Fruit fly (Drosophila melanogaster) whole organism, embryonic: Measurements from ENCODE around the gene CG12116.

Experiments used
- Asciz ChIP-seq: fragments of 200-800 bp; sonication (Bioruptor generic); optimal IDR thresholded peaks from 2 replicates; lab custom pipeline; 2017; ENCODE audit warnings: missing biosample characterization, mild to moderate bottlenecking, missing genetic modification characterization, missing genetic modification reagents
- Bgb ChIP-seq: fragments of 200-800 bp; sonication (Bioruptor generic); IDR thresholded peaks from 2 replicates; pipeline ENCODE4 v1.3.6; 2022; ENCODE audit warnings: missing biosample characterization, missing genetic modification characterization; ENCODE audit not compliant: partially characterized antibody
- BtbVII ChIP-seq: fragments of 200-800 bp; sonication (Bioruptor generic); optimal IDR thresholded peaks from 3 replicates; lab custom pipeline; 2017; ENCODE audit warnings: missing biosample characterization, mild to moderate bottlenecking, missing genetic modification characterization
- CG11247 ChIP-seq: fragments of 200-800 bp; sonication (Bioruptor generic); IDR thresholded peaks from 2 replicates; pipeline ENCODE4 v1.3.6; 2022; ENCODE audit warnings: missing biosample characterization, missing genetic modification characterization
- CG12942 ChIP-seq: fragments of 200-800 bp; sonication (Bioruptor generic); optimal IDR thresholded peaks from 3 replicates; lab custom pipeline; 2016; ENCODE audit warnings: missing biosample characterization, missing genetic modification characterization
- CG14860 ChIP-seq: fragments of 200-800 bp; sonication (Bioruptor generic); IDR thresholded peaks from 3 replicates; pipeline ENCODE4 v1.3.6; 2022; ENCODE audit warnings: missing biosample characterization, missing genetic modification characterization; ENCODE audit not compliant: partially characterized antibody
- CG17359 ChIP-seq: fragments of 200-800 bp; sonication (Bioruptor generic); optimal IDR thresholded peaks from 3 replicates; lab custom pipeline; 2018; ENCODE audit warnings: missing biosample characterization, mild to moderate bottlenecking, missing genetic modification characterization, moderate library complexity
- CG17361 ChIP-seq: fragments of 200-800 bp; sonication (Bioruptor generic); IDR thresholded peaks from 3 replicates; pipeline ENCODE4 v1.3.6; 2022; ENCODE audit warnings: missing biosample characterization, missing genetic modification characterization
- CG30403 ChIP-seq: fragments of 200-800 bp; sonication (Bioruptor generic); optimal IDR thresholded peaks from 3 replicates; lab custom pipeline; 2016; ENCODE audit warnings: missing biosample characterization, missing genetic modification characterization
- CG30431 ChIP-seq: fragments of 200-800 bp; sonication (Bioruptor generic); optimal IDR thresholded peaks from 2 replicates; lab custom pipeline; 2017; ENCODE audit warnings: missing biosample characterization, missing genetic modification characterization
- CG32532 ChIP-seq: fragments of 200-800 bp; sonication (Bioruptor generic); IDR thresholded peaks from 2 replicates; pipeline ENCODE4 v1.3.6; 2022; ENCODE audit warnings: missing biosample characterization, missing genetic modification characterization
- CG34224 ChIP-seq: fragments of 200-800 bp; sonication (Bioruptor generic); IDR thresholded peaks from 3 replicates; pipeline ENCODE4 v1.3.6; 2022; ENCODE audit warnings: missing biosample characterization, missing genetic modification characterization; ENCODE audit not compliant: partially characterized antibody
- CG3847 ChIP-seq: fragments of 200-800 bp; sonication (Bioruptor generic); IDR thresholded peaks from 2 replicates; pipeline ENCODE4 v1.3.6; 2022; ENCODE audit warnings: missing biosample characterization, missing genetic modification characterization
- CG6765 ChIP-seq: fragments of 200-800 bp; sonication (Bioruptor generic); optimal IDR thresholded peaks from 3 replicates; lab custom pipeline; 2017; ENCODE audit warnings: missing biosample characterization, mild to moderate bottlenecking, missing genetic modification characterization
- CG7372 ChIP-seq: fragments of 200-800 bp; sonication (Bioruptor generic); IDR thresholded peaks from 2 replicates; pipeline ENCODE4 v1.3.6; 2022; ENCODE audit warnings: missing biosample characterization, missing genetic modification characterization
- CG8089 ChIP-seq: fragments of 200-800 bp; sonication (Bioruptor generic); optimal IDR thresholded peaks from 3 replicates; lab custom pipeline; 2016; ENCODE audit warnings: missing biosample characterization, missing genetic modification characterization
- CG9215 ChIP-seq: fragments of 200-800 bp; sonication (Bioruptor generic); IDR thresholded peaks from 2 replicates; pipeline ENCODE4 v1.3.6; 2022; ENCODE audit warnings: missing biosample characterization, missing genetic modification characterization
- CG9797 ChIP-seq: fragments of 200-800 bp; sonication (Bioruptor generic); optimal IDR thresholded peaks from 3 replicates; lab custom pipeline; 2018; ENCODE audit warnings: missing biosample characterization, mild to moderate bottlenecking, missing genetic modification characterization
- Doc3 ChIP-seq: fragments of 200-800 bp; sonication (Bioruptor generic); IDR thresholded peaks from 3 replicates; pipeline ENCODE4 v1.3.6; 2022; ENCODE audit warnings: missing biosample characterization, missing genetic modification characterization; ENCODE audit not compliant: partially characterized antibody
- Dref ChIP-seq: fragments of 200-800 bp; sonication (Bioruptor generic); IDR thresholded peaks from 2 replicates; pipeline ENCODE4 v1.3.6; 2022; ENCODE audit warnings: missing biosample characterization, missing genetic modification characterization
- H2.0 ChIP-seq: fragments of 200-800 bp; sonication (Bioruptor generic); IDR thresholded peaks from 2 replicates; pipeline ENCODE4 v1.3.6; 2022; ENCODE audit warnings: missing biosample characterization, missing genetic modification characterization
- Hr78 ChIP-seq, 2 experiments: fragments of 200-800 bp in 1 of 2; fragments of >200 bp in 1 of 2; sonication (Bioruptor generic) in 1 of 2; optimal IDR thresholded peaks; 2 replicates each; lab custom pipeline; 2017 to 2019; ENCODE audit warnings: missing biosample characterization in 2 of 2, missing genetic modification characterization in 2 of 2, mild to moderate bottlenecking in 1 of 2, moderate library complexity in 1 of 2
- Lhr ChIP-seq: fragments of 200-800 bp; sonication (Bioruptor generic); optimal IDR thresholded peaks from 3 replicates; lab custom pipeline; 2017; ENCODE audit warnings: mild to moderate bottlenecking, missing biosample characterization, missing genetic modification reagents, missing genetic modification characterization
- Lim3 ChIP-seq: fragments of 200-800 bp; sonication (Bioruptor generic); IDR thresholded peaks from 2 replicates; pipeline ENCODE4 v1.3.6; 2022; ENCODE audit warnings: missing biosample characterization, missing genetic modification characterization
- Myb ChIP-seq: fragments of 200-800 bp; sonication (Bioruptor generic); optimal IDR thresholded peaks from 2 replicates; lab custom pipeline; 2016; ENCODE audit warnings: missing biosample characterization, missing genetic modification characterization
- NC2β ChIP-seq: fragments of 200-800 bp; sonication (Bioruptor generic); optimal IDR thresholded peaks from 2 replicates; lab custom pipeline; 2016; ENCODE audit warnings: missing biosample characterization, missing genetic modification characterization
- Xbp1 ChIP-seq: fragments of 200-800 bp; sonication (Bioruptor generic); optimal IDR thresholded peaks from 3 replicates; lab custom pipeline; 2016; ENCODE audit warnings: missing biosample characterization, mild to moderate bottlenecking, missing genetic modification characterization
- ash1 ChIP-seq: fragments of 200-800 bp; sonication (Bioruptor generic); optimal IDR thresholded peaks from 2 replicates; lab custom pipeline; 2018; ENCODE audit warnings: missing biosample characterization, mild to moderate bottlenecking, missing genetic modification characterization
- bcd ChIP-seq: fragments of 200-800 bp; sonication (Bioruptor generic); optimal IDR thresholded peaks from 2 replicates; lab custom pipeline; 2017; ENCODE audit warnings: missing biosample characterization, mild to moderate bottlenecking, missing genetic modification characterization
- caup ChIP-seq: fragments of 200-800 bp; sonication (Bioruptor generic); optimal IDR thresholded peaks from 3 replicates; lab custom pipeline; 2017; ENCODE audit warnings: missing biosample characterization, mild to moderate bottlenecking, missing genetic modification characterization, moderate library complexity; ENCODE audit not compliant: severe bottlenecking
- chinmo ChIP-seq: fragments of 200-800 bp; sonication (Bioruptor generic); IDR thresholded peaks from 4 replicates; pipeline ENCODE4 v1.3.6; 2022; ENCODE audit warnings: missing biosample characterization, missing genetic modification characterization; ENCODE audit not compliant: partially characterized antibody
- disco-r ChIP-seq: fragments of 200-800 bp; sonication (Bioruptor generic); optimal IDR thresholded peaks from 2 replicates; lab custom pipeline; 2016; ENCODE audit warnings: missing biosample characterization, missing genetic modification characterization
- emc ChIP-seq: fragments of 200-800 bp; sonication (Bioruptor generic); optimal IDR thresholded peaks from 2 replicates; lab custom pipeline; 2016; ENCODE audit warnings: missing biosample characterization, missing genetic modification characterization
- esg ChIP-seq: fragments of 200-800 bp; sonication (Bioruptor generic); conservative IDR thresholded peaks from 2 replicates; pipeline ENCODE4 v1.3.6; 2022; ENCODE audit warnings: missing biosample characterization, missing genetic modification characterization
- eyg ChIP-seq: fragments of 200-800 bp; sonication (Bioruptor generic); optimal IDR thresholded peaks from 3 replicates; lab custom pipeline; 2016; ENCODE audit warnings: missing biosample characterization, missing genetic modification characterization
- gce ChIP-seq: fragments of 200-800 bp; sonication (Bioruptor generic); IDR thresholded peaks from 3 replicates; pipeline ENCODE4 v1.3.6; 2022; ENCODE audit warnings: missing biosample characterization, missing genetic modification characterization
- gcm2 ChIP-seq: fragments of 200-800 bp; sonication (Bioruptor generic); optimal IDR thresholded peaks from 2 replicates; lab custom pipeline; 2016; ENCODE audit warnings: missing biosample characterization, missing genetic modification characterization
- grn ChIP-seq: fragments of 200-800 bp; sonication (Bioruptor generic); optimal IDR thresholded peaks from 3 replicates; lab custom pipeline; 2017; ENCODE audit warnings: missing biosample characterization, missing genetic modification characterization
- h ChIP-seq: fragments of >200 bp; optimal IDR thresholded peaks from 2 replicates; lab custom pipeline; 2017
- nau ChIP-seq: fragments of 200-800 bp; sonication (Bioruptor generic); optimal IDR thresholded peaks from 3 replicates; lab custom pipeline; 2017; ENCODE audit warnings: missing biosample characterization, mild to moderate bottlenecking, missing genetic modification characterization, missing genetic modification reagents
- nerfin-1 ChIP-seq: fragments of 200-800 bp; sonication (Bioruptor generic); optimal IDR thresholded peaks from 3 replicates; lab custom pipeline; 2019; ENCODE audit warnings: missing biosample characterization, mild to moderate bottlenecking, missing genetic modification characterization, moderate library complexity
- org-1 ChIP-seq: fragments of 200-800 bp; sonication (Bioruptor generic); optimal IDR thresholded peaks from 2 replicates; lab custom pipeline; 2017; ENCODE audit warnings: missing biosample characterization, missing genetic modification characterization
- pfk ChIP-seq: fragments of 200-800 bp; sonication (Bioruptor generic); optimal IDR thresholded peaks from 2 replicates; lab custom pipeline; 2018; ENCODE audit warnings: missing biosample characterization, mild to moderate bottlenecking, missing genetic modification characterization, moderate library complexity
- seq ChIP-seq: fragments of 200-800 bp; sonication (Bioruptor generic); IDR thresholded peaks from 2 replicates; pipeline ENCODE4 v1.3.6; 2022; ENCODE audit warnings: missing biosample characterization, missing genetic modification characterization
- so ChIP-seq: fragments of 200-800 bp; sonication (Bioruptor generic); IDR thresholded peaks from 3 replicates; pipeline ENCODE4 v1.3.6; 2022; ENCODE audit warnings: missing biosample characterization, missing genetic modification characterization
- sob ChIP-seq: fragments of 200-800 bp; sonication (Bioruptor generic); IDR thresholded peaks from 2 replicates; pipeline ENCODE4 v1.3.6; 2022; ENCODE audit warnings: missing biosample characterization, missing genetic modification characterization
- tap ChIP-seq: fragments of 200-800 bp; optimal IDR thresholded peaks from 3 replicates; lab custom pipeline; 2019; ENCODE audit warnings: missing biosample characterization, mild to moderate bottlenecking, missing genetic modification characterization, moderate library complexity
- tgo ChIP-seq: fragments of 200-800 bp; sonication (Bioruptor generic); IDR thresholded peaks from 3 replicates; pipeline ENCODE4 v1.3.6; 2022; ENCODE audit warnings: missing biosample characterization, missing genetic modification characterization
- tx ChIP-seq: fragments of 200-800 bp; sonication (Bioruptor generic); optimal IDR thresholded peaks from 2 replicates; lab custom pipeline; 2016; ENCODE audit warnings: missing biosample characterization, missing genetic modification characterization
- usp ChIP-seq: fragments of >200 bp; optimal IDR thresholded peaks from 2 replicates; lab custom pipeline; 2017; ENCODE audit warnings: missing biosample characterization, missing genetic modification characterization
- z ChIP-seq: fragments of 200-800 bp; sonication (Bioruptor generic); IDR thresholded peaks from 3 replicates; pipeline ENCODE4 v1.3.6; 2022; ENCODE audit warnings: missing biosample characterization, missing genetic modification characterization

CG12116 gene

DNA sequence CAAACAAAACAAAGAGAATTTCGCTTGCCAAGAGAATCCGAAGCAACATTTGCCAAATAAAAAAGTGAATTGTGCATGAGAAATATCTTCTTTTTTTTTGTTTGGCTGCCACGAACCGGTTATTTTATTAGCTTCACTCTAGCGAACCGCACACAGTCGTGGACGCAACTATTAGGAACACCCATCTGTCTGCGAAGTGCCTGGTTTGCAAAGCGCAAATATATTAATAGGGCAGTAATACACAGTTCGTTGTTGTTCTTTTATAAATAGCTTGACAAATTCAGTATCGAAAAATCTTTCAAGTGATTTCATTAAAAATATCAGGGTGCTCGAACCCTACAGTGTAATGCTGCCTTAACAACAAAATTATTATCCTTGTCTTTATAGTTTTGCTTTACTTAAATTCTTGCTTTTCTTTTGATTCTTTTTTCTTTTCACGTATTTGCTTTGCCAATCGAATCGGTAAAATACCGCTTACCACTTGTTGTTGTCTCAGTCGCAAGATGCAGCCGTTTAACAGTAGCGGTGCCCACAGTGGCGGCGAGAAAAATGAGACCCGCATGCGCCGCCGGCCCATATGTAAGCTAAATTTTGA lies 22.7 kb upstream of the CG12116 start (continued):
- TF ChIP-seq bcd = no peak
- TF ChIP-seq sob (GFP tag; lab: Robert Waterston, UW) = no peak
- TF ChIP-seq org-1 (GFP tag; lab: Kevin White, UChicago) = no peak
- peak; percentile 47 for TF ChIP-seq CG30403 (GFP tag; lab: Kevin White, UChicago)
- no peak for TF ChIP-seq pfk (GFP tag; lab: Kevin White, UChicago)
- no peak for TF ChIP-seq CG7372 (GFP tag; lab: Robert Waterston, UW)
- no peak for TF ChIP-seq H2.0 (GFP tag; lab: Robert Waterston, UW)
- no peak for TF ChIP-seq BtbVII (GFP tag; lab: Kevin White, UChicago)
- no peak for TF ChIP-seq nau
- no peak for TF ChIP-seq CG3847 (GFP tag; lab: Robert Waterston, UW)
- 0 out of 4 replicates have a peak, but pooled peaks have one; percentile 46 for TF ChIP-seq chinmo (GFP tag; lab: Robert Waterston, UW)
- TF ChIP-seq tgo (GFP tag; lab: Robert Waterston, UW) = no peak
- no peak for TF ChIP-seq z (GFP tag; lab: Robert Waterston, UW)
- TF ChIP-seq tx (GFP tag; lab: Kevin White, UChicago) = no peak
- TF ChIP-seq Bgb (GFP tag; lab: Robert Waterston, UW) = no peak
- no peak for TF ChIP-seq seq (GFP tag; lab: Robert Waterston, UW)
- TF ChIP-seq CG30431 = no peak
- TF ChIP-seq disco-r = no peak
- TF ChIP-seq Xbp1 (GFP tag; lab: Kevin White, UChicago) = peak; percentile 52
- peak; percentile 30 for TF ChIP-seq CG8089 (GFP tag; lab: Kevin White, UChicago)
- no peak for TF ChIP-seq Dref (GFP tag; lab: Robert Waterston, UW)
- TF ChIP-seq Hr78 (GFP tag; optimal IDR thresholded peaks at IDR 0.05; lab: Kevin White, UChicago) = no peak
- TF ChIP-seq CG6765 (GFP tag; lab: Kevin White, UChicago) = no peak
- TF ChIP-seq eyg (GFP tag; lab: Kevin White, UChicago) = no peak
- TF ChIP-seq gce (GFP tag; lab: Robert Waterston, UW) = no peak
- no peak for TF ChIP-seq ash1 (GFP tag; lab: Kevin White, UChicago)
- TF ChIP-seq so (GFP tag; lab: Robert Waterston, UW) = no peak
- TF ChIP-seq grn (GFP tag; lab: Kevin White, UChicago) = no peak
- 0 out of 2 replicates have a peak, but pooled peaks have one; percentile 19 for TF ChIP-seq CG9215 (GFP tag; lab: Robert Waterston, UW)
- TF ChIP-seq Doc3 = no peak
- no peak for TF ChIP-seq nerfin-1 (tag; lab: Kevin White, UChicago)
- no peak for TF ChIP-seq NC2β (GFP tag; lab: Kevin White, UChicago)
- no peak for TF ChIP-seq Lim3 (GFP tag; lab: Robert Waterston, UW)
- TF ChIP-seq esg (GFP tag; lab: Robert Waterston, UW) = no peak
- TF ChIP-seq CG12942 (GFP tag; lab: Kevin White, UChicago) = no peak
- peak; percentile 17 for TF ChIP-seq Myb
- TF ChIP-seq Asciz = no peak
- no peak for TF ChIP-seq emc (GFP tag; lab: Kevin White, UChicago)
- TF ChIP-seq CG17359 (tag; lab: Kevin White, UChicago) = peak; percentile 23
- no peak for TF ChIP-seq CG17361 (GFP tag; lab: Robert Waterston, UW)
- no peak for TF ChIP-seq CG14860 (GFP tag; lab: Robert Waterston, UW)
- TF ChIP-seq CG34224 (GFP tag; lab: Robert Waterston, UW) = no peak
- no peak for TF ChIP-seq usp (GFP tag; lab: Kevin White, UChicago)
- TF ChIP-seq gcm2 = no peak
- TF ChIP-seq caup (GFP tag; lab: Kevin White, UChicago) = no peak
- no peak for TF ChIP-seq CG9797
- no peak for TF ChIP-seq CG11247
- TF ChIP-seq CG32532 = peak; percentile 37; the same call in 1 of the 2 replicates
- no peak for TF ChIP-seq Lhr (GFP tag; lab: Kevin White, UChicago)
- no peak for TF ChIP-seq h (lab: Kevin White, UChicago)
- no peak for TF ChIP-seq tap (tag; lab: Kevin White, UChicago)
